Fruit fly (Drosophila melanogaster): ENCODE measurements around the gene Sf3b5.

Gene Sf3b5

DNA sequence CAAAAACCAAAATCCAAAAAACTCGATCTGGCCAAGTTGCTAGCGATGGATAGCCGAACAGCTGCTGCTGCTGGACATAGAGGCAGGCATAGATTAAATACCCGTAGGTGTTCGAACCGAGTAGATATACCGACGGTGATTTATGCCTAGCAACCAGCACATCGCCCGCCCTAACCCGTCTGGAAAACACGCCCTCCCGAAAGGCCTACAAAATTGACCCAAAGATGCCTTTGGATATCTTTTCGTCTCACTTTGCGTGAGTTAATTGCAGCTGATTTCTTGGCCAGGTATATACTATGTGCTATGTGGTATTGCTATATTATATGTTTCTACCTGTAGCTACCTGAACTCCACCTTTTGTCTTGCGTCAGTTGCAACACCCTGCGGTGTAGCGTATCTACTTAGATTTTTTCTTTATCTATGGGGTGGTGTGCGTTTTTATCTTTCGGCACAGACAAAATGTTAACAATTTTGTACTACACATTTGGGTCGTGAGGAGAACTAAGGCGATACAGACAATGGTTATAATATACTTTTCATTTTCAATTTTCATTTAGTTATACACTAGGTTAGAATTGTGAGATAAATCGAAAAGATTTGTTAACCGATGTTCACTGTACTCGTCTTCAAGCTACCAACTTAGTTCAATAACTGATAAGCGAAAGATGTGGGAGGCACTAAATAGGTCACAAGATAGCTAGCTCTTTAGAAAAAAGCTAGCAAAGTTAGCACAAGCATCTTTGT, 15.0 kb upstream of the Sf3b5 start:
- TF ChIP-seq CG17801 (GFP tag; optimal IDR thresholded peaks at IDR 0.05; ENCODE audit: partially characterized antibody) = no peak

DNA sequence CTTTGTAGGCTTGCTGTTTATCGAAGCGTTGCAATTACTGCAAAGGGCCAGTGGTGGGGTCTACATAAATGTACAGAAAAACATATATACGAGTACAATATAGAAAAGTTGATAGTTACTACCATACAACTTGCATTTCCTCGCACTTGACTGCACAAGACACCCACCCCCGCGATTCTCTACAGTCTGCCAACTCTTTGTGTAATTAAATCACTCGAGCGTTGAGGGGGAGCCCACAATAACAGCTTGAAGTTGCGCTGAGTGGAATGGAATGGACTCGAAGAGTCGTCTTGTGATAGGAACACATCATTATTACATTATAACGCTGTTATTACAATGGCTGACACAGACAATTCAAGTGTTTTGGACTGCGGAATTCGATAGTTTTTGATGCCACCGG, 14.3 kb upstream of the Sf3b5 start:
- TF ChIP-seq CG17801 (GFP tag; optimal IDR thresholded peaks at IDR 0.05; ENCODE audit: partially characterized antibody) = no peak

DNA sequence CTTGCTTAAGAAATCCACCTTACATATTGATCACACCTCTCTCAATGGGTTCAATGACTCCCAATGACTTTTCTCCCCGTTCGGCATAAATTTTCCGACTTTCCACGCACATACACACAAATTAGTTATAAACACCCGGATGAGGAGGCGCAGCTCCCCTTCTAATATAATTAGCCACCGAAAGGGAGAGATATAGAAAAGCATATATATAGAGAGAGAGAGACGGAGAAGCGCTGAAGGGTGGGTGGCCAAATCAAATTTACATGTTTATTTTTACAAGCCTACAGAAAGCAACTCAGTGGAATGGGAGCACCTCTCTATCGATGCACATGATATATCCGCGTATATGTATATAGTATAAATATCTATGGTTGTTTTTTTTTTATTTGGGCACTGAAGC, 13.5 kb upstream of the Sf3b5 start:
- no peak for TF ChIP-seq CG17801 (GFP tag; optimal IDR thresholded peaks at IDR 0.05; ENCODE audit: partially characterized antibody)

DNA sequence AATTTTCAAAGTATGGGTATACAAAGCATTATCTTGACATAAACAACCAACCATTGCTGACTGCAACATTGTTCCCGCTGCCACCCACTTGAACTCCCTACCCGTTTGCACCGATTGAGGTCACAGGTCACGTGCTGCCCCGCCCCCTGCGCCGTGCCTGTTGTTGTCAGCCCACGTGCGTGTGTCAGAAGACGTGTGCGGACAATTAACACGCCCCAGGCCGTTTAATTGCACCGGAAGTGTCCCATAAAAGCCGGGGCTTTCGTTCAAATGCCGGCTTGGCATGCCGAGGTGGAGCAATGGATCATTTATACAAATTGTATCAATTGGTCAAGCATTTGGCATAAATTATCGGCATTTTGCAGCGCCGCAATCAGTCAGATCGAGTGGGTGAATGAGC, 11.9 kb upstream of the Sf3b5 start:
- no peak for TF ChIP-seq CG17801 (GFP tag; optimal IDR thresholded peaks at IDR 0.05; ENCODE audit: partially characterized antibody)

DNA sequence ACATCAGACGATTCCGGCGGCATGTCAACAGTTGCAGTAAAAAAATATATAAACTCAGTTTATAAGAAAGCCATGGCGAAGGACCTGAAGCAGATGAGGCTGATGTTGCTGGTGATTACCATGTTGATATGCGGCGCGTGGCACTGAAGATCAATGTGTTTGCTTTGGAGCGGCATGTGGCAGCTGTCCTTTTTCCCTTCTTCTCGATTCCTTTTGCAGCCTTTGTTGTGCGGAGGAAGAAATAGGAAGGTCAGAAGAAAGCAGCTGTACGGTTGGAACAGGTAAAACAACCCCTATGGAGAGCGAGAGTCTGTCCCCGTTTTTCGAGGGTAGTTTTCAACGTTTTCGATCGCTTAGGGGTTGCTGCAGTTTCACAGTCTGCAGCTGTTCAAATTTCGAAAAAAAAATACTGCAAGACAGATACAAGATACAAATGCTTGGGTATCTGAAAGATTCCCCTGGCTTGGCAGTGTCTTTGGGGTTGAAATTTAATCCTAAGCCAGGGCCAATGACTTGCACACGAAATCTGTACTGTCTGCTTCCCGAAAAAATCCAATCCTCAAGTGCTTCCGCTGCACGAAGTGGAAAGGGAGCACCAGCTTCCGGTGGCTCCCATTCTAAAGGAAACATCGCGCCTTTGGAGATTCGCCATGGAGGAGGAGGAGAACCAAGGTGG, 9.8 kb upstream of the Sf3b5 start:
- TF ChIP-seq CG17801 (GFP tag; optimal IDR thresholded peaks at IDR 0.05; ENCODE audit: partially characterized antibody) = no peak

DNA sequence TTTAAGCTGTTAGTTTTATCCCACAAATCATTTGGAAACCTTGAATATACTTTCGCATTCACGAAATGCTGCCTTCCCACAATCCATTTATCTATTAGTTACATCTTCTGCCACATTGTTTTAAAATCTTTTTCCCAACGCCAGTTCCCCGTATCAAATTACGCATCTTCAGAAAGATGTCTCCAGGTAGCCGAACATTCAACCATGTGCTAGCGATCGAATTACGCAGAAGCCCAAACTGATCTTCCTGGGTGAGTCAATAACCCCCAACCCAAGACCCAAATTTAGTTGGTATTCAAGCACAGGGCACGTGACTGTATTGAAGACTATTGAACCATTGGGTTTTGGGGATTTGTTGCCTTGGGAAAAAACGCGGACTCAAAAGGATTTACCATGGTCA, 8.8 kb upstream of the Sf3b5 start:
- TF ChIP-seq CG17801 (GFP tag; optimal IDR thresholded peaks at IDR 0.05; ENCODE audit: partially characterized antibody) = no peak

DNA sequence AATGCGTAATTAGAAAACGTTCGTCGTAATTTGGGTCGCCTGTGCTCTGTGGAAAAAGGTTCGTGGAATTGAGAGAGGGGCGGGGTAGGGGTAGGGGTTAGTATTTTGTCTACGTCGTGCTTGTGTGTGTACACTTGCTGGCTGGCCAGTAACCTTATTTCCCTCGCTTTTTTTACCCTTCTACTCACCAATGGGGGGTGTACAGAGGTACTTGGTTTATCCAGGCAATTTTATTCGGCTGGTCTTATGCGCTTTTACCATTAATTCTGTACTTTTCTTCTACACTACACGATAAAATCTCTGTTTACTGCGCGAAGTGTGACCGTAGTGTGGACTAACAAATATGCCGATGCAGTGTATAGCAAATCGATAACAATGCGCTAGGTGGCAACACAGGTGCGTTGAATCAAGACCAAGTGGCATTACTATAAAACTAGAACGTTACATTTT, 4.6 kb upstream of the Sf3b5 start, which contains the start of gene tgo:
TSS of gene tgo (minus strand) at position 334 of the 450 bp plus-strand sequence.
- TF ChIP-seq CG17801 (GFP tag; optimal IDR thresholded peaks at IDR 0.05; ENCODE audit: partially characterized antibody) = peak; percentile 16

DNA sequence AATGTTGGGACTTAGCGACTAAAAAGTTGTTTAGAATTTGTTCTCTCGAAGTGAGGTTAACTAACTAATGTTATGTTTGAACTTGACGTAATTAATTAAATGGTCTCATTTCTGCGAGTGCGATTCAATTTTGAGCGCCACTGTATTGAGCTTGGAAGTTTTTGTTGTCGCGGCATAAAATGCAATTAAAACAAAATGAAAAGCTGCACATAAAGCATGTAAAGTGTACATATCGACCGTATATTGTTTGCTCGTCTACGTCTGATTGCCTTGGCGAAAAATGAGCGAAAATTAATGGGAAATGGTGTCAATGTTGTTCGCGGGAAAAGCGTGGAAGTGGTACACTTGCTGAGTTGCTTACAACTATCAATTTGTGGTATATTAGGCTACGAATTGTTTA, 1.7 kb upstream of the Sf3b5 start:
- peak; percentile 46 for TF ChIP-seq CG17801 (GFP tag; optimal IDR thresholded peaks at IDR 0.05; ENCODE audit: partially characterized antibody)

DNA sequence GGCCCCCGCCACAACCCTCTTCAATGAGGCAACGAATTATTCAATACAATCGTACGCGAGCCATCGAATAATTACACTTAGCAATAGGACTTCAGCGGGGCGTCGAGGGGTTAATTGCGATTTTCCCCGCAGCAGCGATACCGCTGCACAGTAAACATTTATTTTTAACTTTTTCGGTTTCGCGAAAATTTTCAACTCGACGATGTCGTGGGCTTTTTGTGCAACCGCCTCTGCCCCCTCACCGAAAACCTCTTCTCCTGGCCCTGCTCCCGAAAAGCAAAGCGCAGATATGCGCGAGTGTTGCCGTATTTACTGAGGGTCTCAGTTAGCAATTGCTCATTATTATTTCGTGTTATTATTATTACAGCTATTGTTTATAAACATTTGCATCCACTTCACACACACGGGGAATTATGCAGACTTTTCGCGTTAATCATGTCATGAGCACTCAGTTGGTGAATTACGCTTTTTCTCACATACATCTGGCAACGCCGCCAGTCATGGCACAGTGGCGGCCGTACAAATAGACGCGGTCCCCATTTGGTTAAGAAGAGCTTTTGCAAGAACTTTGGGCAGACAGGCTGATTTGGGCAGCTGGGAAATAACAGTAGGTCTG, 1.3 kb downstream of the Sf3b5 start:
- peak; percentile 35 for TF ChIP-seq CG17801 (GFP tag; optimal IDR thresholded peaks at IDR 0.05; ENCODE audit: partially characterized antibody)

DNA sequence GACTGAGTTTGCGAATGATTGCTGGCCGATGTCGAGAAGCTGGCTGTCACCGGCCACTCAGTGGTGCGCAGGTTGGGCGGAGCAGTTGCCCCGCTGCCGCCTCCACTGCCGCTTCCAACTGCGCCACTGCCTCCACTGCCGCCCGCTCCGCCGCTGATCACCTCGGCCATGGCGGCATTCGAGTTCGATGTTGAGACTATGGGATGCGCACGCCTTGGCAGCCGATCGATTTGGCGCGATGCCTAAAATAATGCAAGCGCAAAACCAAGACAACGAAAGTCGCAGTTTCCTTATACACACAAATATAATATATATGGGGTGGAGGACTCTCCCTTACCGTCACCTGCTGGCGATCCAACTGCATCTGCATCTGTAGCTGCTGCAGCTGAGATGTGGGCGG, 3.4 kb downstream of the Sf3b5 start:
- no peak for TF ChIP-seq CG17801 (GFP tag; optimal IDR thresholded peaks at IDR 0.05; ENCODE audit: partially characterized antibody)

DNA sequence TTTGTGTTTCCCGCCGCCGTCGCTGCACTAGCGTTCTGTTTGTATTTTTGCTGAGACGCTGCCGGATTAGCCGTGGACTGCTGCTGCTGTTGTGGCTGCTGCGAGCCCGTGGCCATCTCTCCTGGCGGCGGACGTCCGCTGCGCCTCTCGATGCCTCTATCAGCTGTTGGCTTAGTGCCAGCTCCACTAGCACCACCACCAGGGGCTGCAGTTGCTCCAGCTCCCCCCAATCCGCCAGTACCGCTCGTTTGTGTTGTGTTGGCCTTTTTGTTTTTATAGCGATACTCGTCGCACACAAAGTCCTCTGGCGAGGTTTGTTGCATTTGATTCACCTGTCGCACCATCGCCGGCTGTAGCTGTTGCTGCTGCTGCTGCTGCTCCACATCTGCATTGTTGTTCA, 4.4 kb downstream of the Sf3b5 start:
- TF ChIP-seq CG17801 (GFP tag; optimal IDR thresholded peaks at IDR 0.05; ENCODE audit: partially characterized antibody) = no peak

DNA sequence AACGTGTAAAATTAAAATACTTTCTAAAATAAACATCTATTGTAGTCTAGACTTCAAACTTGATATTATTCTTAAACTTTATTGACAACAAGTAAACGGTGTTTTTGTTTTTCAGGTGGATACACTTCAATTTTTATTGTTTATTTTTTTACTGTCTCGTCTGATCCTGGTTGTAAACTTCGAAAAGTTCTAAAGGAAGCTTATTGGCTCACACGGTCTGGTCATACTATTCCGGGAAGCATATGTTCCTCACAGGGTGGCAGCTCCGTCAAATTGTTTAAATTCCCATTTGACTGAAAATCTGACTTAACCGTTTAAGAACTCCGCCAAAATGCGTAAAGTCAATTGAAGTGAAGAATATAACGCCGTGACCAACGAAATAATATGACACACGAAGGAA, 6.9 kb downstream of the Sf3b5 start, which contains the start of gene CG11983:
TSS of gene CG11983 (plus strand) at position 120 of the 400 bp plus-strand sequence.
- TF ChIP-seq CG17801 (GFP tag; optimal IDR thresholded peaks at IDR 0.05; ENCODE audit: partially characterized antibody) = peak; percentile 2

DNA sequence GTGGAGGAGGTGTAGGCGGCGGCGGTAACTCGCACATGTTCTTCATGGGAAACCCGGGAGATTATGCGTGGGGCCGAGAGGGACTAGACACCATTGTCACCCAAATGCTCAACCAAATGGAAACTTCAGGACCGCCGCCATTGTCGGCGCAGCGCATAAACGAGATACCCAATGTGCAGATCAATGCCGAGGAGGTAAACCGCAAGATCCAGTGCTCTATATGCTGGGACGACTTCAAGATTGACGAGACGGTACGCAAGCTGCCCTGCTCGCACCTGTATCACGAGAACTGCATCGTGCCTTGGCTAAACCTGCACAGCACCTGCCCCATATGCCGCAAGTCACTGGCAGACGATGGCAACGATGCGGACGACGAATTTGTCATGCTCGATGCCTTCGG, 7.9 kb downstream of the Sf3b5 start:
- TF ChIP-seq CG17801 (GFP tag; optimal IDR thresholded peaks at IDR 0.05; ENCODE audit: partially characterized antibody) = no peak

DNA sequence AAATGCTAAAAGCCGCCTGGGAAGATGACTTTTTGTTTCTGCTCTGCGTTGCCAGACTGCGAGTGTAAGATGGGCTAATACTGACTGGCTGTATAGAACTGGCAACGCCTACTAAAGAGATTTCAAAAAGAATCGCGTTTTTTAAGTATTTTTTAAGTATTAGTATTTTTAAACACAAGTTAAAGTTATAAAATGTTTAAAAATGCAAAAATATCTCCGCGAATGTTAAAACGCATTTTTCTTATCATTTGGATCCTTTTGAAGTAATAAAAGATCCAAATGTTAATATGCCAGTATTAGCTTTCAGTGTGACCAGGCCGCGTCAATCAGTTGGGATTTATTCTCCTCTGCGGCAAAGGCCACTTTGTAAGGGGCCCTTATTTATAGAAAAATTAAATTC, 9.0 kb downstream of the Sf3b5 start, which contains the start of the genes Prosbeta3 and Iru:
TSS of gene Prosbeta3 (minus strand) at position 98 of the 400 bp plus-strand sequence.
TSS of gene Iru (plus strand) at position 328 of the 400 bp plus-strand sequence.
- no peak for TF ChIP-seq CG17801 (GFP tag; optimal IDR thresholded peaks at IDR 0.05; ENCODE audit: partially characterized antibody)

DNA sequence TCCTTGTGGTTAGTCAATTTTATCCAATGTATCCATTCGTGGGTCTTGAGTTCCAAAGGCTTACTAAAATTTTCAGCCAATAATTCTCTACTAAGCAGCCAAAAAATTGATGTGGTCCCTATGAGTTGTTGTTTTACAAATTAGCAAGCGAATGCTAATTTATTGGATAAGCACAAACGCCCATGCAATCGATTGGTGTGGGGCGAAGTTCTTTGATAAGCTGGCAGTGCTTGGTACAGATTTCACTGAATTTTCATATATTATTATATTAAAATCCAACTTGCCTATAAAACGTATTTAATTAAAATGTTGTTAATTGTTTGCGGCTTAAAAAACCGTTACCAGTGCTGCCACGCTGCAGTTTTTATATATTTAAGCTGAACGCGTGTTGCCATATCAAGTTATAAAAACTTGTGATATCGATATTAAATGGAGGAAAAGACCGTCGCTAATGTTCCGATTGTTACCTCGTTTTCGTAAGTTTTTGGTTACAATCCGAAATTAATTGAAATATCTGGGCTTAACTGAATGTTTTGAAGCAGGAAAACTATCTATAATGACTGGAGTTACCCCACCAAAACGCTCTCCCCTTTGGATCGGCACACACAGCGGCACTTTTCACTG, 11.4 kb downstream of the Sf3b5 start, which contains the start of the genes CG31100 and CG11980:
TSS of gene CG31100 (minus strand) at position 51 of the 624 bp plus-strand sequence.
TSS of gene CG11980 (plus strand) at position 418 of the 624 bp plus-strand sequence.
- no peak for TF ChIP-seq CG17801 (GFP tag; optimal IDR thresholded peaks at IDR 0.05; ENCODE audit: partially characterized antibody)
